Worm (Caenorhabditis elegans) whole organism, midembryonic: Measurements from ENCODE around the gene prx-3.

Experiments
- T22C8.4 ChIP-seq: fragments of 200-800 bp; sonication (Bioruptor generic); IDR thresholded peaks from 2 replicates; pipeline ENCODE4 v1.3.6; 2022; ENCODE audit warnings: missing genetic modification characterization, missing compliant biosample characterization
- flt-1 ChIP-seq: fragments of 200-800 bp; sonication (Bioruptor generic); IDR thresholded peaks from 2 replicates; pipeline ENCODE4 v1.3.6; 2022; ENCODE audit warnings: missing genetic modification characterization, missing compliant biosample characterization
- ref-1 ChIP-seq: fragments of 200-800 bp; sonication (Bioruptor generic); conservative IDR thresholded peaks from 2 replicates; pipeline ENCODE4 v1.3.6; 2022; ENCODE audit warnings: missing genetic modification reagents, missing genetic modification characterization, missing compliant biosample characterization
- tab-1 ChIP-seq: fragments of 200-800 bp; sonication (Bioruptor generic); IDR thresholded peaks from 2 replicates; pipeline ENCODE4 v1.3.6; 2022; ENCODE audit warnings: missing genetic modification characterization, missing compliant biosample characterization

DNA sequence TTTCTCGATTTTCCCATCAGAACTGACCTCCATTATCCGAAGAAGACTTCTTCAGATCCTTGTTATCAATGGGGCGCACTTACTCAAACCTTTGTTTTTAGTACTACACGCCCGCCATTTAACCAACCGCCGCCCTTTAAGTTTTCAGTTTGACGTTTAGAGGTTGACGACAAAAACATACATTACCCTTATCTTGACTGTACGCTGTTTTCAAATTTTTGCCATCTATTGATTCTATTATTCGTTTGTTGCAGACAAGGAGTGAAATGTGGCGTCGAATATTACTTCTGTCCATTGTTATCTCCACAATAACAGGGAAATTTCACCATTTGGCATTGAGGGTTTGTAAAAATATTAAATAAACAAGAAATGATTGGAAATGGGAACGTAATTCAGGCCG, 19.7 kb downstream of the prx-3 start, which contains the start of gene C15H9.5:
- TF ChIP-seq T22C8.4 (GFP tag; lab: Robert Waterston, UW) (no peak), flt-1 (no peak), ref-1 (GFP tag; lab: Robert Waterston, UW) (no peak), tab-1 (GFP tag; lab: Robert Waterston, UW) (no peak)
